Worm (Caenorhabditis elegans) whole organism, late embryonic: ENCODE results near the gene clec-78.

ENCODE experiments used
- C08G9.2 ChIP-seq: sonication (generic microtip); optimal IDR thresholded peaks from 2 replicates; lab custom pipeline; 2016; ENCODE audit warnings: mild to moderate bottlenecking, missing genetic modification characterization, moderate library complexity, missing compliant biosample characterization
- F13H6.1 ChIP-seq: sonication (generic microtip); optimal IDR thresholded peaks from 2 replicates; lab custom pipeline; 2016; ENCODE audit warnings: missing genetic modification characterization, missing compliant biosample characterization
- K09A11.1 ChIP-seq: sonication (generic microtip); optimal IDR thresholded peaks from 2 replicates; lab custom pipeline; 2017; ENCODE audit warnings: antibody characterized with exemption, mild to moderate bottlenecking, missing genetic modification characterization, missing compliant biosample characterization; ENCODE audit not compliant: insufficient read depth
- Y22D7AL.16 ChIP-seq: sonication (generic microtip); optimal IDR thresholded peaks from 2 replicates; lab custom pipeline; 2016; ENCODE audit warnings: missing genetic modification characterization, missing compliant biosample characterization
- ama-1 ChIP-seq: fragments of 150-350 bp; optimal IDR thresholded peaks from 2 replicates; lab custom pipeline; 2014
- ceh-14 ChIP-seq: sonication (generic microtip); optimal IDR thresholded peaks from 2 replicates; lab custom pipeline; 2016; ENCODE audit warnings: missing genotype, missing genetic modification characterization, missing compliant biosample characterization
- ceh-19 ChIP-seq: fragments of 200-800 bp; sonication (Bioruptor generic); optimal IDR thresholded peaks from 2 replicates; lab custom pipeline; 2018; ENCODE audit warnings: mild to moderate bottlenecking, missing genetic modification characterization, missing compliant biosample characterization
- ceh-30 ChIP-seq: fragments of 150-350 bp; optimal IDR thresholded peaks from 2 replicates; lab custom pipeline; 2014; ENCODE audit warnings: missing biosample characterization, missing genetic modification characterization
- ceh-9 ChIP-seq: sonication (generic microtip); optimal IDR thresholded peaks from 2 replicates; lab custom pipeline; 2016; ENCODE audit warnings: mild to moderate bottlenecking, missing genetic modification characterization, inconsistent platforms, missing compliant biosample characterization
- dmd-4 ChIP-seq: sonication (generic microtip); optimal IDR thresholded peaks from 2 replicates; lab custom pipeline; 2016; ENCODE audit warnings: borderline replicate concordance, missing genetic modification characterization, missing compliant biosample characterization
- elt-2 ChIP-seq: sonication (generic microtip); optimal IDR thresholded peaks from 2 replicates; lab custom pipeline; 2016; ENCODE audit warnings: missing genetic modification reagents, missing genetic modification characterization, missing compliant biosample characterization
- elt-4 ChIP-seq: sonication (generic microtip); optimal IDR thresholded peaks from 2 replicates; lab custom pipeline; 2016; ENCODE audit warnings: missing genetic modification characterization, missing compliant biosample characterization
- ets-4 ChIP-seq: sonication (generic microtip); optimal IDR thresholded peaks from 2 replicates; lab custom pipeline; 2016; ENCODE audit warnings: missing genetic modification characterization, missing compliant biosample characterization
- fkh-6 ChIP-seq: sonication (generic microtip); optimal IDR thresholded peaks from 2 replicates; lab custom pipeline; 2016; ENCODE audit warnings: missing genetic modification characterization, missing compliant biosample characterization
- hlh-30 ChIP-seq: sonication (generic microtip); optimal IDR thresholded peaks from 2 replicates; lab custom pipeline; 2017; ENCODE audit warnings: antibody characterized with exemption, missing genetic modification characterization, missing compliant biosample characterization; ENCODE audit not compliant: insufficient read depth
- hlh-6 ChIP-seq: sonication (generic microtip); optimal IDR thresholded peaks from 2 replicates; lab custom pipeline; 2016; ENCODE audit warnings: missing genotype, missing genetic modification characterization, missing compliant biosample characterization
- mec-3 ChIP-seq: sonication (generic microtip); optimal IDR thresholded peaks from 2 replicates; lab custom pipeline; 2016; ENCODE audit warnings: borderline replicate concordance, missing genetic modification characterization, missing compliant biosample characterization
- nfya-1 ChIP-seq: sonication (generic microtip); optimal IDR thresholded peaks from 2 replicates; lab custom pipeline; 2017; ENCODE audit warnings: missing genetic modification characterization, mild to moderate bottlenecking, missing compliant biosample characterization, antibody characterized with exemption, moderate library complexity
- npax-4 ChIP-seq: sonication (generic microtip); optimal IDR thresholded peaks from 2 replicates; lab custom pipeline; 2016; ENCODE audit warnings: missing genetic modification characterization, missing compliant biosample characterization
- odd-2 ChIP-seq: sonication (generic microtip); optimal IDR thresholded peaks from 2 replicates; lab custom pipeline; 2017; ENCODE audit warnings: antibody characterized with exemption, mild to moderate bottlenecking, missing genetic modification characterization, missing compliant biosample characterization
- pag-3 ChIP-seq: sonication (generic microtip); optimal IDR thresholded peaks from 2 replicates; lab custom pipeline; 2016; ENCODE audit warnings: missing compliant biosample characterization, missing genetic modification characterization, borderline replicate concordance
- pat-9 ChIP-seq: fragments of 200-800 bp; sonication (Bioruptor generic); optimal IDR thresholded peaks from 2 replicates; lab custom pipeline; 2018; ENCODE audit warnings: mild to moderate bottlenecking, missing genetic modification characterization, moderate library complexity, missing compliant biosample characterization
- pha-4 ChIP-seq: fragments of 150-350 bp; optimal IDR thresholded peaks from 2 replicates; lab custom pipeline; 2018; ENCODE audit warnings: missing biosample characterization, missing genetic modification reagents, missing genetic modification characterization
- pqm-1 ChIP-seq: sonication (generic microtip); optimal IDR thresholded peaks from 2 replicates; lab custom pipeline; 2016; ENCODE audit warnings: missing genetic modification characterization, missing compliant biosample characterization
- ref-2 ChIP-seq: sonication (generic microtip); optimal IDR thresholded peaks from 2 replicates; lab custom pipeline; 2016; ENCODE audit warnings: missing genetic modification characterization, missing compliant biosample characterization
- tbx-2 ChIP-seq: sonication (generic microtip); optimal IDR thresholded peaks from 2 replicates; lab custom pipeline; 2016; ENCODE audit warnings: missing genetic modification characterization, missing compliant biosample characterization
- tbx-7 ChIP-seq: sonication (generic microtip); optimal IDR thresholded peaks from 2 replicates; lab custom pipeline; 2016; ENCODE audit warnings: missing genotype, missing genetic modification characterization, missing compliant biosample characterization
- ttx-3 ChIP-seq: sonication (generic microtip); optimal IDR thresholded peaks from 2 replicates; lab custom pipeline; 2016; ENCODE audit warnings: missing genetic modification reagents, missing genetic modification characterization, missing compliant biosample characterization
- unc-42 ChIP-seq: sonication (generic microtip); optimal IDR thresholded peaks from 2 replicates; lab custom pipeline; 2016; ENCODE audit warnings: missing genotype, missing genetic modification characterization, missing compliant biosample characterization
- unc-86 ChIP-seq: sonication (generic microtip); optimal IDR thresholded peaks from 2 replicates; lab custom pipeline; 2016; ENCODE audit warnings: missing genetic modification characterization, missing compliant biosample characterization
- zip-5 ChIP-seq: sonication (generic microtip); optimal IDR thresholded peaks from 2 replicates; lab custom pipeline; 2016; ENCODE audit warnings: missing genetic modification characterization, missing compliant biosample characterization
- ztf-16 ChIP-seq: sonication (generic microtip); optimal IDR thresholded peaks from 2 replicates; lab custom pipeline; 2017; ENCODE audit warnings: missing genetic modification characterization, missing compliant biosample characterization

Gene clec-78

DNA sequence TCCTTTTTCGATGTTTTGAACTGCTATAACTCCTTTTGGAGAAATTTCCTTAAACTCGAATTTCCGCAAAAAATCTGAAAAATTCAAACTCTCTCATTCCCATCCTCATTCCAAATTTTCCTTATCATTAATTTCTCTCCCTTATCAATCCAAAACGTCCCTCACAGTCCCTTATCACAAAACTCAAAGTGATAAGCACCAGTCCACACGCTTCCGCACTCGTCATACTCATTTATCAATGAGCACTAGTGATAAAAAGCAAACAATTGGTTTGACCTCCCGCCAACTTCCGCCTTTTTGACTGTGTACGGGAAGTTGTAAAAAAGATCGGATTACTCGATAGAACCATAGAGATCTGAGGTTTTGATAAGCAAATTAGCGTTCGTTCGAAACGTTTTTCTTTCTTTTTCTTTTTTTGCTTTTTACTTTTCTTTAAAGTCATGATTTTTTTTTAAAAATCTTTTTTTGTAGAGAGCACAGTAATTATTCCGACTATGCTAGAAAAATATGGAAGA, at the start of gene clec-78:
Gene clec-78 (plus strand): TSS at position 465 of the 515 bp plus-strand sequence.
- TF ChIP-seq zip-5: peak; percentile 5
- TF ChIP-seq pqm-1 (tag; lab: Kevin White, UChicago): peak; percentile 83
- TF ChIP-seq pha-4 (tag; lab: Kevin White, UChicago): no peak
- TF ChIP-seq ceh-9 (tag; lab: Kevin White, UChicago): no peak
- TF ChIP-seq tbx-2 (tag; lab: Kevin White, UChicago): no peak
- TF ChIP-seq elt-2: peak; percentile 100
- TF ChIP-seq ama-1 (lab: Kevin White, UChicago): no peak

DNA sequence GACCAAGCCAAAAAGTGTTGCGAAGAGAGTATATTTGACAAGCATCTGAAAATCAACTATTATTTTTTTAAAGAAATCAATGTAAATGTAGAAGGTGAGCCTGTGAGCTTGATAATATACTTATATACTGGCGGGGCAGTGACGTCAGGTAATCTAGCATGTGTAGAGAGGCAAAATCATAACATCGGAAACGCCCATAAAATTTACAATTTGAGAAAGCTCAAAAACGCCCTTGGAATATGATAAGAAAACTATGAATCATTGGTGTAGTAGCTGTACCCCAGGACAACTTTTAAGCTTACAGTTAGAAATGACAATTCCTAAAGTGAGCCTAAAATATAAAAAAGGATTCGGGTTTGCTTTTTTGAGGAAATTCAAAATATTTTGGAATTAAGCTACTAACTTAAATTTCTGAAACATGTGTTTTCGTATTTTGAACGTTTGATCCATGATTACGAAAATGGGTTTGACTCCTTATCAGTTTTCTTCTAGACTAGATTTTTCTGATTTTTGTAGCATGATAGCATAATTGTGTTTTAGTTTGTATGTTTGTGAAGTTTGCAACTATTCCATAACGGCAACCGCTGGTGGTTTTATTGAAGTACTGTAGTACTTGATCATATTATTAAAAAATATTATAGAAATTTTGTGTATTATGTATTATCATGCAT, 47.1 kb upstream of the clec-78 start, which contains the start of gene clec-174:
Gene clec-174 (minus strand): TSS at position 51 of the 671 bp plus-strand sequence.
- TF ChIP-seq fkh-6 (tag; lab: Kevin White, UChicago): no peak
- no peak for TF ChIP-seq tbx-2 (tag; lab: Kevin White, UChicago)
- no peak for TF ChIP-seq dmd-4

DNA sequence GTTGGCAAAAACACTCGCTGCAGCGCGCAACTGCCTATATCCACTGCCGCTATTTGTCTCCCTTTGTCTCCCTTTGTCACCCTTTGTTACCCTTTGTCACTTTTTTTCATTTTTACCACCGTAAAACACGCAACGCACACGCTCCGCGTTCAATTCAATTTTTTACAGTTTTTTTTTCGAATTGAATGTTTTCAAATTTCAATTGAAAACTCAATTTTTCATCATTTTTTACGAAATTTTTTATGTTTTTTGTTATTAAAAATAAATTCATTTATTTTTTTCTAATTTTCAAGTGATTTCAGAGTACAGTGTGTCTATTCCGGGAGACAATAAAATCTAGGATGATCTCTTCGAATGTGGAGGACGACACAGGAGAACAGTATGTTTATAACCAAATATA, 45.9 kb upstream of the clec-78 start, which contains the start of gene Y46C8AL.11:
Gene Y46C8AL.11 (plus strand): TSS at position 301 of the 400 bp plus-strand sequence.
- TF ChIP-seq mec-3 (tag; lab: Kevin White, UChicago) (no peak), F13H6.1 (tag; lab: Kevin White, UChicago) (no peak), ztf-16 (tag; lab: Kevin White, UChicago) (no peak), npax-4 (tag; lab: Kevin White, UChicago) (no peak), unc-42 (tag; lab: Kevin White, UChicago) (no peak), unc-86 (tag; lab: Kevin White, UChicago) (no peak)

DNA sequence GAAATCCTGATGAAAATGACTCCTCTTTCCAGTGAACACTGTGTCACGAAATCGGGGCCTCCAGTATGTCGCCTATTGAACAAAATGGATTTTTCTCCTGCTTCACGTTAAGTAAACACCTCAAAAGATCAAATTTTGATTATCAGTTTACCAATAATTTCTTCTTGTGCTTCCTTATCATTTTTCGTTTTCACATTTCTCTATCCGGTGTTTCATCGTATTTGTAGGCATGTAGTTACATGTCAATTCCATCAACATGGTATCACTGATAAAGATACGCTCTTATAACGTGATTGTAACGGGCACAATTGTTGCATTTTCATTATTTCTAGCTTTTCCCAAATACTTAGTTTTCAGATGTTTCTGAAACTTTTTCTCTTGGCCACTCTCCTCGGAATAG, 44.4 kb upstream of the clec-78 start, which contains the start of gene clec-72:
Gene clec-72 (plus strand): TSS at position 358 of the 400 bp plus-strand sequence.
- TF ChIP-seq elt-2 (peak; percentile 29), hlh-6 (tag; lab: Kevin White, UChicago) (no peak)
- TF ChIP-seq, all 69 proteins: peak for 1

DNA sequence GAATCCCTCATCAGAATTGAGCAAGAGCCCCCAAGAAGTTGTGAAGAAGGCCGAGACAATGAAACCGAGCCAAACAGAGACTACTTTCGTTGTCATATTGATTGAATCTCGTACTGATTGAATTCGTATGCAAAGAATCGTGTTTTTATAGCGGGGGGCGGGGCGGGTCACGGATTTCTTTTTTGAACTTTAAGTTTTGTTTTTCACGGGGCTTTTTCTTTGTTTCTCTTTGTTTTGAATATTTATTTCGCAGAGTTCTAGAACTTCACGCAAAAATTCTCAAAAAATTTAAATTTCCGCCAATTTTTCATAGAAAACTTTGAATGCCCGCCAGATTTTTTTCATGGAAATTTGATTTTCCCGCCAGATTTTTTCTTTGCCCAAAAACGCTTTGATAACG, 32.8 kb upstream of the clec-78 start, which contains the start of gene clec-73:
Gene clec-73 (minus strand): TSS at position 101 of the 400 bp plus-strand sequence.
- TF ChIP-seq elt-2 (no peak), ceh-19 (no peak), ref-2 (tag; lab: Kevin White, UChicago) (no peak), ztf-16 (tag; lab: Kevin White, UChicago) (no peak)

DNA sequence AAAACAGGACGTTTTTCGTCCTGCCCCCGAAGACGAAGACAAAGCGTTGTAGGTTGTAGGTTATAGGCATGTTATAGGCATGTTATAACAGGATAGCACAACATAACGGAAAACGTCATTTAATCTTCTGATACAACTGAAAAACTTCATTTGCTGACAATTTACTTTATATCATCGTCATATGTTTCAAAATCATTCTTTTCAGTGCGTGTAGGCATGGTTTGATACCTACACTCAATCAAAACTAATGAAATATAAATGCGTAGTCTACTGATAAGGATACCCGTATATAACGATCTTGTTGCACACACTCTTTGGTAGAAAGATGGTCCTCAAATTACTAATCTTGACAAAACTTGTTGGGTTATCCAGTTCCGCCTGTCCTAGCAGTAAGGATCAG, 32.2 kb upstream of the clec-78 start, which contains the start of gene clec-74:
Gene clec-74 (plus strand): TSS at position 301 of the 400 bp plus-strand sequence.
- TF ChIP-seq ceh-19 (no peak), ceh-14 (no peak), hlh-30 (tag; lab: Kevin White, UChicago) (no peak), zip-5 (no peak), Y22D7AL.16 (tag; lab: Kevin White, UChicago) (no peak), pha-4 (tag; lab: Kevin White, UChicago) (no peak), K09A11.1 (tag; lab: Kevin White, UChicago) (no peak), ref-2 (tag; lab: Kevin White, UChicago) (no peak), ttx-3 (tag; lab: Kevin White, UChicago) (no peak)

DNA sequence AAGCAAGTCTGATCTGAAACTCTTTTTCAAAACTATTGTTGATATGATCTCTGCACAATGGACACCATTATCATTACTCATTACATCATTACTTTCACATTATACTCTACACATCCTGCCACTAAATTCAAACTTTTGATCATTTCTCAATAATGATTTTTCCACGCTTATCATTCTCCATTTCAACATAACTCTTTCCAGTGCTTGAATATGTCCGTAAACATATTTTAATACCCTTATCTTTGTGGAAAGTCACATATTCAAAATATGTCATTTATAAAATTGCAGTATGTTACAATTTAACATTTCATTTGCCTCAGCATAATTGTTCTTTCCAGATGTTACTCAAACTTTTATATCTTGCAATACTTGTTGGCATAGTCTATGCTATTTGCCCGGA, 28.5 kb upstream of the clec-78 start, which contains the start of gene clec-75:
Gene clec-75 (plus strand): TSS at position 339 of the 400 bp plus-strand sequence.
- TF ChIP-seq F13H6.1 (tag; lab: Kevin White, UChicago): no peak
- no peak for TF ChIP-seq hlh-30 (tag; lab: Kevin White, UChicago)
- no peak for TF ChIP-seq pat-9 (tag; lab: Kevin White, UChicago)
- no peak for TF ChIP-seq odd-2 (tag; lab: Kevin White, UChicago)
- no peak for TF ChIP-seq pqm-1 (tag; lab: Kevin White, UChicago)
- no peak for TF ChIP-seq ets-4 (tag; lab: Kevin White, UChicago)
- TF ChIP-seq tbx-7 (tag; lab: Kevin White, UChicago): no peak
- no peak for TF ChIP-seq nfya-1 (tag; lab: Kevin White, UChicago)
- no peak for TF ChIP-seq mec-3 (tag; lab: Kevin White, UChicago)
- no peak for TF ChIP-seq ceh-30 (tag; lab: Kevin White, UChicago)
- TF ChIP-seq elt-4 (tag; lab: Kevin White, UChicago): no peak
- no peak for TF ChIP-seq pag-3 (tag; lab: Kevin White, UChicago)
- no peak for TF ChIP-seq C08G9.2 (tag; lab: Kevin White, UChicago)
